Worm (Caenorhabditis elegans): Measurements from ENCODE around the gene srbc-79.

ce11 chrV:20497537-20497936, 5.3 kb upstream of the srbc-79 start:
- TF ChIP-seq sea-1 (GFP tag; conservative IDR thresholded peaks at IDR 0.05), result no peak
- TF ChIP-seq ama-1 (optimal IDR thresholded peaks at IDR 0.05), result no peak
- TF ChIP-seq scrt-1 (GFP tag; IDR thresholded peaks at IDR 0.05), result no peak
- TF ChIP-seq tra-4 (tag; optimal IDR thresholded peaks at IDR 0.05), result no peak
- TF ChIP-seq flt-1 (GFP tag; IDR thresholded peaks at IDR 0.05), result no peak
- TF ChIP-seq hmg-4 (GFP tag; optimal IDR thresholded peaks at IDR 0.05), result no peak
- TF ChIP-seq aly-1 (tag; optimal IDR thresholded peaks at IDR 0.05), result no peak
- TF ChIP-seq hmbx-1 (tag; optimal IDR thresholded peaks at IDR 0.05), result no peak
- no peak for TF ChIP-seq B0310.2 (tag; optimal IDR thresholded peaks at IDR 0.05)
- no peak for TF ChIP-seq ets-7 (tag; optimal IDR thresholded peaks at IDR 0.05)

Measured in whole organism, early embryonic.